Worm (Caenorhabditis elegans) whole organism, L1 larva: ENCODE data around the gene alr-1.

Experiments
- C04F5.9 ChIP-seq: sonication (generic microtip); optimal IDR thresholded peaks from 2 replicates; lab custom pipeline; 2016; ENCODE audit warnings: missing genetic modification characterization, missing compliant biosample characterization
- aha-1 ChIP-seq: fragments of 150-350 bp; optimal IDR thresholded peaks from 2 replicates; lab custom pipeline; 2014; ENCODE audit warnings: missing biosample characterization, missing genetic modification characterization
- aly-2 ChIP-seq: fragments of 150-350 bp; optimal IDR thresholded peaks from 2 replicates; lab custom pipeline; 2014; ENCODE audit warnings: missing biosample characterization, missing genetic modification characterization
- blmp-1 ChIP-seq: fragments of 150-350 bp; optimal IDR thresholded peaks from 2 replicates; lab custom pipeline; 2014; ENCODE audit warnings: missing biosample characterization, missing genetic modification characterization
- ceh-63 ChIP-seq: fragments of 200-800 bp; sonication (Bioruptor generic); optimal IDR thresholded peaks from 2 replicates; lab custom pipeline; 2018; ENCODE audit warnings: mild to moderate bottlenecking, missing genetic modification characterization, missing compliant biosample characterization
- ceh-82 ChIP-seq, 3 experiments: fragments of 150-350 bp in 1 of 3; sonication (generic microtip) in 2 of 3; optimal IDR thresholded peaks; 2 replicates each; lab custom pipeline; 2014 to 2017; ENCODE audit warnings: missing biosample characterization in 3 of 3, missing genetic modification characterization in 3 of 3
- ces-1 ChIP-seq: fragments of 150-350 bp; optimal IDR thresholded peaks from 2 replicates; lab custom pipeline; 2014; ENCODE audit warnings: missing biosample characterization, missing genetic modification reagents, missing genetic modification characterization
- efl-1 ChIP-seq, 4 experiments: fragments of 150-350 bp; optimal IDR thresholded peaks in 3 of 4; peaks in 1 of 4; 1 replicate in 1 of 4; 2 replicates in 3 of 4; lab custom pipeline; 2014; ENCODE audit warnings: missing biosample characterization in 2 of 4, missing genetic modification characterization in 2 of 4, missing genetic modification reagents in 2 of 4
- egl-13 ChIP-seq: sonication (generic microtip); optimal IDR thresholded peaks from 2 replicates; lab custom pipeline; 2016; ENCODE audit warnings: missing genotype, missing genetic modification reagents, missing genetic modification characterization, missing compliant biosample characterization
- egl-27 ChIP-seq, 2 experiments: fragments of 150-350 bp in 1 of 2; sonication (generic microtip); optimal IDR thresholded peaks; 3 replicates each; lab custom pipeline; 2017 to 2018; ENCODE audit warnings: missing biosample characterization in 2 of 2, missing genetic modification characterization in 2 of 2, missing genetic modification reagents in 2 of 2
- ets-5 ChIP-seq: fragments of 200-800 bp; sonication (Bioruptor generic); IDR thresholded peaks from 2 replicates; pipeline ENCODE4 v1.3.6; 2022; ENCODE audit warnings: missing genetic modification characterization, missing compliant biosample characterization
- fkh-10 ChIP-seq: sonication (generic microtip); optimal IDR thresholded peaks from 2 replicates; lab custom pipeline; 2017; ENCODE audit warnings: missing biosample characterization, missing genetic modification reagents, missing genetic modification characterization
- fkh-4 ChIP-seq: sonication (generic microtip); optimal IDR thresholded peaks from 2 replicates; lab custom pipeline; 2016; ENCODE audit warnings: missing compliant biosample characterization, missing genetic modification characterization, borderline replicate concordance
- fkh-8 ChIP-seq: sonication (generic microtip); optimal IDR thresholded peaks from 2 replicates; lab custom pipeline; 2016; ENCODE audit warnings: mild to moderate bottlenecking, missing genetic modification characterization, missing compliant biosample characterization
- fos-1 ChIP-seq: fragments of 150-350 bp; optimal IDR thresholded peaks from 2 replicates; lab custom pipeline; 2014; ENCODE audit warnings: missing biosample characterization, missing genetic modification characterization
- grh-1 ChIP-seq: fragments of 200-800 bp; sonication (Bioruptor generic); IDR thresholded peaks from 2 replicates; pipeline ENCODE4 v1.3.6; 2022; ENCODE audit warnings: missing genetic modification reagents, missing genetic modification characterization, missing compliant biosample characterization
- hlh-17 ChIP-seq: fragments of 200-800 bp; sonication (Bioruptor generic); optimal IDR thresholded peaks from 2 replicates; lab custom pipeline; 2018; ENCODE audit warnings: missing genetic modification characterization, mild to moderate bottlenecking, missing compliant biosample characterization, moderate library complexity, borderline replicate concordance
- isw-1 ChIP-seq: fragments of 200-800 bp; sonication (Bioruptor generic); IDR thresholded peaks from 2 replicates; pipeline ENCODE4 v1.3.6; 2022; ENCODE audit warnings: missing genetic modification characterization, missing compliant biosample characterization
- jun-1 ChIP-seq: fragments of 150-350 bp; optimal IDR thresholded peaks from 2 replicates; lab custom pipeline; 2014; ENCODE audit warnings: missing biosample characterization, missing genetic modification reagents, missing genetic modification characterization
- lin-13 ChIP-seq: fragments of 150-350 bp; optimal IDR thresholded peaks from 2 replicates; lab custom pipeline; 2014; ENCODE audit warnings: missing biosample characterization, missing genetic modification reagents, missing genetic modification characterization
- lin-15B ChIP-seq: fragments of 150-350 bp; sonication (generic microtip); optimal IDR thresholded peaks from 3 replicates; lab custom pipeline; 2014; ENCODE audit warnings: missing biosample characterization, missing genetic modification characterization
- lin-35 ChIP-seq, 2 experiments: fragments of 150-350 bp; optimal IDR thresholded peaks; 2 replicates each; lab custom pipeline; 2014; ENCODE audit warnings: missing biosample characterization in 2 of 2, missing genetic modification characterization in 2 of 2, missing genetic modification reagents in 2 of 2
- mab-9 ChIP-seq: fragments of 200-800 bp; sonication (Bioruptor generic); IDR thresholded peaks from 2 replicates; pipeline ENCODE4 v1.3.6; 2022; ENCODE audit warnings: missing genetic modification reagents, missing genetic modification characterization, missing compliant biosample characterization
- mdl-1 ChIP-seq, 2 experiments: fragments of 150-350 bp; optimal IDR thresholded peaks; 2 replicates each; lab custom pipeline; 2014 to 2017; ENCODE audit warnings: missing biosample characterization in 2 of 2, missing genetic modification characterization in 2 of 2, inconsistent platforms in 1 of 2
- mep-1 ChIP-seq: fragments of 150-350 bp; optimal IDR thresholded peaks from 2 replicates; lab custom pipeline; 2014; ENCODE audit warnings: missing biosample characterization, missing genetic modification characterization
- nhr-19 ChIP-seq: fragments of 200-800 bp; sonication (Bioruptor generic); conservative IDR thresholded peaks from 2 replicates; pipeline ENCODE4 v1.3.6; 2022; ENCODE audit warnings: missing genetic modification characterization, missing compliant biosample characterization
- nhr-237 ChIP-seq: fragments of 150-350 bp; optimal IDR thresholded peaks from 2 replicates; lab custom pipeline; 2014; ENCODE audit warnings: missing biosample characterization, missing genetic modification characterization
- nhr-71 ChIP-seq: sonication (generic microtip); optimal IDR thresholded peaks from 2 replicates; lab custom pipeline; 2016; ENCODE audit warnings: mild to moderate bottlenecking, missing genetic modification characterization, moderate library complexity, missing compliant biosample characterization
- nhr-76 ChIP-seq: sonication (generic microtip); optimal IDR thresholded peaks from 2 replicates; lab custom pipeline; 2017; ENCODE audit warnings: missing biosample characterization, missing genetic modification characterization
- nhr-77 ChIP-seq: fragments of 150-350 bp; optimal IDR thresholded peaks from 2 replicates; lab custom pipeline; 2014; ENCODE audit warnings: missing biosample characterization, missing genetic modification characterization
- nhr-84 ChIP-seq: sonication (generic microtip); optimal IDR thresholded peaks from 2 replicates; lab custom pipeline; 2017; ENCODE audit warnings: missing biosample characterization, missing genetic modification characterization
- nhr-85 ChIP-seq: sonication (generic microtip); peaks from one replicate; lab custom pipeline; 2016; ENCODE audit warnings: missing genetic modification characterization, inconsistent platforms, missing compliant biosample characterization
- nhr-90 ChIP-seq: sonication (generic microtip); optimal IDR thresholded peaks from 2 replicates; lab custom pipeline; 2016; ENCODE audit warnings: mild to moderate bottlenecking, missing genetic modification characterization, missing compliant biosample characterization; ENCODE audit not compliant: poor library complexity
- pag-3 ChIP-seq: sonication (generic microtip); optimal IDR thresholded peaks from 2 replicates; lab custom pipeline; 2017; ENCODE audit warnings: missing genetic modification characterization, mild to moderate bottlenecking, missing compliant biosample characterization, antibody characterized with exemption, borderline replicate concordance; ENCODE audit not compliant: insufficient read depth
- pax-3 ChIP-seq: fragments of 200-800 bp; sonication (Bioruptor generic); optimal IDR thresholded peaks from 2 replicates; lab custom pipeline; 2018; ENCODE audit warnings: mild to moderate bottlenecking, missing genetic modification characterization, moderate library complexity, missing compliant biosample characterization
- pqm-1 ChIP-seq: sonication (generic microtip); optimal IDR thresholded peaks from 3 replicates; lab custom pipeline; 2017; ENCODE audit warnings: missing biosample characterization, missing genetic modification characterization
- rnt-1 ChIP-seq: sonication (generic microtip); optimal IDR thresholded peaks from 2 replicates; lab custom pipeline; 2016; ENCODE audit warnings: mild to moderate bottlenecking, missing genetic modification characterization, moderate library complexity, missing compliant biosample characterization
- skn-1 ChIP-seq: fragments of 150-350 bp; optimal IDR thresholded peaks from 2 replicates; lab custom pipeline; 2014; ENCODE audit warnings: missing biosample characterization, missing genetic modification characterization
- snu-23 ChIP-seq: sonication (generic microtip); optimal IDR thresholded peaks from 2 replicates; lab custom pipeline; 2016; ENCODE audit warnings: missing genetic modification characterization, missing compliant biosample characterization
- sox-4 ChIP-seq: sonication (generic microtip); optimal IDR thresholded peaks from 2 replicates; lab custom pipeline; 2016; ENCODE audit warnings: missing genetic modification characterization, missing compliant biosample characterization
- sptf-1 ChIP-seq: fragments of 150-350 bp; optimal IDR thresholded peaks from 2 replicates; lab custom pipeline; 2014; ENCODE audit warnings: missing biosample characterization, missing genetic modification characterization
- tbx-2 ChIP-seq: sonication (generic microtip); optimal IDR thresholded peaks from 2 replicates; lab custom pipeline; 2016; ENCODE audit warnings: missing genetic modification characterization, missing compliant biosample characterization
- tlp-1 ChIP-seq: fragments of 150-350 bp; optimal IDR thresholded peaks from 2 replicates; lab custom pipeline; 2014; ENCODE audit warnings: missing biosample characterization, missing genetic modification characterization
- unc-62 ChIP-seq: fragments of 150-350 bp; optimal IDR thresholded peaks from 2 replicates; lab custom pipeline; 2014; ENCODE audit warnings: missing biosample characterization, missing genetic modification reagents, missing genetic modification characterization
- unc-98 ChIP-seq: fragments of 200-800 bp; sonication (Bioruptor generic); IDR thresholded peaks from 2 replicates; pipeline ENCODE4 v1.3.6; 2022; ENCODE audit warnings: missing genetic modification characterization, missing compliant biosample characterization
- vab-15 ChIP-seq: sonication (generic microtip); optimal IDR thresholded peaks from 2 replicates; lab custom pipeline; 2017; ENCODE audit warnings: missing genotype, mild to moderate bottlenecking, missing genetic modification characterization, missing compliant biosample characterization
- xbp-1 ChIP-seq: sonication (generic microtip); optimal IDR thresholded peaks from 2 replicates; lab custom pipeline; 2016; ENCODE audit warnings: missing genetic modification characterization, missing compliant biosample characterization
- ztf-11 ChIP-seq, 2 experiments: sonication (generic microtip); optimal IDR thresholded peaks; 2 replicates each; lab custom pipeline; 2016 to 2017; ENCODE audit warnings: missing genetic modification characterization in 2 of 2, missing biosample characterization in 1 of 2, missing compliant biosample characterization in 1 of 2

alr-1 gene

ce11 chrX:11095480-11095879 is 29.9 kb downstream of the alr-1 start (continued):
- no peak for TF ChIP-seq nhr-84 (tag; lab: Kevin White, UChicago)
- TF ChIP-seq fkh-10 (GFP tag; lab: Kevin White, UChicago), result peak; percentile 65
- TF ChIP-seq C04F5.9 (tag; lab: Kevin White, UChicago), result peak; percentile 17
- peak; percentile 55 for TF ChIP-seq mep-1 (tag; lab: Kevin White, UChicago)
- no peak; the same call in 1 of the 2 replicates for TF ChIP-seq mab-9
- TF ChIP-seq nhr-237, result no peak
- TF ChIP-seq aly-2 (tag; lab: Kevin White, UChicago), result no peak
- peak; percentile 83 for TF ChIP-seq snu-23 (GFP tag; lab: Kevin White, UChicago)
- TF ChIP-seq ztf-11 (tag; optimal IDR thresholded peaks at IDR 0.05; lab: Kevin White, UChicago), result peak in 1 of 2 experiments; percentile 50
- peak; percentile 40 for TF ChIP-seq nhr-77 (tag; lab: Kevin White, UChicago)
- TF ChIP-seq vab-15, result no peak
- TF ChIP-seq aha-1 (tag; lab: Kevin White, UChicago), result no peak
- no peak for TF ChIP-seq blmp-1 (tag; lab: Kevin White, UChicago)
- TF ChIP-seq pqm-1 (tag; lab: Kevin White, UChicago), result no peak
- TF ChIP-seq ceh-82 (tag; optimal IDR thresholded peaks at IDR 0.05; lab: Kevin White, UChicago), result peak; percentile 56 to 78 (median 62)
- no peak for TF ChIP-seq hlh-17 (GFP tag; lab: Kevin White, UChicago)
- TF ChIP-seq tbx-2 (tag; lab: Kevin White, UChicago), result peak; percentile 65
- peak; percentile 19 to 52 for TF ChIP-seq lin-35 (GFP tag; optimal IDR thresholded peaks at IDR 0.05; lab: Kevin White, UChicago)
- peak; percentile 12 to 13 for TF ChIP-seq efl-1 (optimal IDR thresholded peaks at IDR 0.05; lab: Kevin White, UChicago)
- TF ChIP-seq efl-1 (GFP tag; optimal IDR thresholded peaks at IDR 0.05 in 1 of 2; lab: Kevin White, UChicago), result peak in 1 of 2 experiments; percentile 93
- TF ChIP-seq fos-1, result peak; percentile 31
- TF ChIP-seq unc-98 (GFP tag; lab: Robert Waterston, UW), result no peak
- TF ChIP-seq unc-62 (GFP tag; lab: Kevin White, UChicago), result no peak
- peak; percentile 54 for TF ChIP-seq xbp-1 (tag; lab: Kevin White, UChicago)
- TF ChIP-seq egl-13 (tag; lab: Kevin White, UChicago), result peak; percentile 45
- TF ChIP-seq isw-1 (GFP tag; lab: Robert Waterston, UW), result peak; percentile 42; the same call in 1 of the 2 replicates
- TF ChIP-seq fkh-8 (tag; lab: Kevin White, UChicago), result peak; percentile 63
- no peak for TF ChIP-seq nhr-76 (tag; lab: Kevin White, UChicago)
- TF ChIP-seq nhr-90 (tag; lab: Kevin White, UChicago), result peak; percentile 68
- peak; percentile 68 for TF ChIP-seq jun-1 (tag; lab: Kevin White, UChicago)
- peak; percentile 72 for TF ChIP-seq nhr-19 (GFP tag; lab: Robert Waterston, UW)
- no peak for TF ChIP-seq sptf-1 (tag; lab: Kevin White, UChicago)
- TF ChIP-seq lin-13 (GFP tag; lab: Kevin White, UChicago), result no peak
- peak; percentile 43 for TF ChIP-seq pax-3 (tag; lab: Kevin White, UChicago)
- TF ChIP-seq tlp-1, result no peak
- TF ChIP-seq sox-4 (tag; lab: Kevin White, UChicago), result peak; percentile 61

DNA sequence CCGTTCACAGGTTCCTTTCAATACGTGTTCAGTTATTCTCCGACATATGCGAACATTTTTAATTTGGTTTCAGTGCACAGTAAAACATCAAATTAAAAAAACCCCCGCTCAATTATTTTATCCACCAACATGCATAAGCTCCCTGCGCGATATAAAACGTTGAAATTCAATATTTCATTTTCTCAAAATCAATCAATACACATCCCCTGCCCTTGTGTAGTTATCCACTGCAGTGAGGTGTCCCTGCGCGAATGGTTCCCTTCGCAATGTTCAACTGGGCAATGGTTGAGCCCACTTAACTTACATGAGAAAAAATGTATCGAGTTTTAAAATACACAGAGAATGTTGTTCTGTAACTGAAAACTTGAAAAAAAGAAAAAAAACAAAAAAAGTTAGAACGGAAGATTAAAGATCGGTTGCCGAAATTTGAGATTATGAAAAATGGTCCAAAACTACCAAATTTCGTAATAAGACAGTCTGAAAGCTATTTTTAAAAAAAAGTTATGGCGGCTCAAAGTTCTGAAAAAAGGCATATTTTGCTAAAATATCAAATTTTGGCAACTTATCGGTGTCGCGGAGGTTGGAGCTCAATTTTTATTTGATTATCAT is 31.3 kb downstream of the alr-1 start:
- TF ChIP-seq fkh-4 (tag; lab: Kevin White, UChicago), result peak; percentile 96
- TF ChIP-seq fkh-8 (tag; lab: Kevin White, UChicago), result peak; percentile 97
- peak; percentile 99 for TF ChIP-seq mab-9
- peak; percentile 100 for TF ChIP-seq jun-1 (tag; lab: Kevin White, UChicago)
- TF ChIP-seq ceh-63, result peak; percentile 99
- TF ChIP-seq grh-1 (GFP tag; lab: Robert Waterston, UW), result peak; percentile 97
- peak; percentile 100 for TF ChIP-seq rnt-1 (tag; lab: Kevin White, UChicago)
- peak; percentile 59 to 95 for TF ChIP-seq mdl-1 (tag; optimal IDR thresholded peaks at IDR 0.05; lab: Kevin White, UChicago)
- peak; percentile 96 to 99 for TF ChIP-seq egl-27 (tag; optimal IDR thresholded peaks at IDR 0.05; lab: Kevin White, UChicago)
- peak; percentile 100 for TF ChIP-seq fos-1
- TF ChIP-seq pag-3 (tag; lab: Kevin White, UChicago), result peak; percentile 77
- peak; percentile 99 for TF ChIP-seq nhr-71 (tag; lab: Kevin White, UChicago)
- TF ChIP-seq ces-1 (GFP tag; lab: Kevin White, UChicago), result peak; percentile 98
- TF ChIP-seq nhr-85 (tag; lab: Kevin White, UChicago), result peak; percentile 99
- peak; percentile 97 for TF ChIP-seq pax-3 (tag; lab: Kevin White, UChicago)
- TF ChIP-seq nhr-77 (tag; lab: Kevin White, UChicago), result peak; percentile 100
- TF ChIP-seq lin-13 (GFP tag; lab: Kevin White, UChicago), result peak; percentile 98
- TF ChIP-seq lin-15B (tag; lab: Kevin White, UChicago), result peak; percentile 3
- peak; percentile 89 to 93 for TF ChIP-seq efl-1 (optimal IDR thresholded peaks at IDR 0.05; lab: Kevin White, UChicago)
- peak; percentile 48 to 97 for TF ChIP-seq efl-1 (GFP tag; optimal IDR thresholded peaks at IDR 0.05 in 1 of 2; lab: Kevin White, UChicago)
- TF ChIP-seq skn-1 (tag; lab: Kevin White, UChicago), result peak; percentile 99
- TF ChIP-seq vab-15, result peak; percentile 84
- TF ChIP-seq ets-5 (GFP tag; lab: Robert Waterston, UW), result peak; percentile 98
